Fruit fly (Drosophila melanogaster) whole organism, embryonic: ENCODE measurements around the gene CrzR.

Experiments used
- Abd-B ChIP-seq: fragments of 200-800 bp; sonication (Bioruptor generic); optimal IDR thresholded peaks from 2 replicates; lab custom pipeline; 2018; ENCODE audit warnings: missing biosample characterization, mild to moderate bottlenecking, missing genetic modification characterization, moderate library complexity
- B-H2 ChIP-seq: fragments of 200-800 bp; sonication (Bioruptor generic); optimal IDR thresholded peaks from 2 replicates; lab custom pipeline; 2018; ENCODE audit warnings: missing biosample characterization, mild to moderate bottlenecking, missing genetic modification characterization
- CG10431 ChIP-seq: fragments of 200-800 bp; sonication (Bioruptor generic); optimal IDR thresholded peaks from 3 replicates; lab custom pipeline; 2018; ENCODE audit warnings: missing biosample characterization, mild to moderate bottlenecking, missing genetic modification characterization
- CG10979 ChIP-seq: fragments of 200-800 bp; sonication (Bioruptor generic); optimal IDR thresholded peaks from 2 replicates; lab custom pipeline; 2018; ENCODE audit warnings: missing biosample characterization, mild to moderate bottlenecking, missing genetic modification characterization, moderate library complexity
- CG11247 ChIP-seq: fragments of 200-800 bp; sonication (Bioruptor generic); IDR thresholded peaks from 2 replicates; pipeline ENCODE4 v1.3.6; 2022; ENCODE audit warnings: missing biosample characterization, missing genetic modification characterization
- CG14667 ChIP-seq: fragments of 200-800 bp; sonication (Bioruptor generic); IDR thresholded peaks from 2 replicates; pipeline ENCODE4 v1.3.6; 2022; ENCODE audit warnings: missing biosample characterization, missing genetic modification characterization
- CG15073 ChIP-seq: fragments of 200-800 bp; sonication (Bioruptor generic); optimal IDR thresholded peaks from 2 replicates; lab custom pipeline; 2016; ENCODE audit warnings: missing biosample characterization, missing genetic modification characterization
- CG17385 ChIP-seq: fragments of 200-800 bp; sonication (Bioruptor generic); optimal IDR thresholded peaks from 3 replicates; lab custom pipeline; 2018; ENCODE audit warnings: missing biosample characterization, mild to moderate bottlenecking, missing genetic modification characterization
- CG2202 ChIP-seq: fragments of 200-800 bp; sonication (Bioruptor generic); optimal IDR thresholded peaks from 2 replicates; lab custom pipeline; 2018; ENCODE audit warnings: missing biosample characterization, mild to moderate bottlenecking, missing genetic modification characterization
- CG30020 ChIP-seq: fragments of 200-800 bp; optimal IDR thresholded peaks from 2 replicates; lab custom pipeline; 2019; ENCODE audit warnings: missing biosample characterization, mild to moderate bottlenecking, missing genetic modification characterization, moderate library complexity
- CG33557 ChIP-seq: fragments of 200-800 bp; sonication (Bioruptor generic); optimal IDR thresholded peaks from 2 replicates; lab custom pipeline; 2019; ENCODE audit warnings: missing biosample characterization, mild to moderate bottlenecking, missing genetic modification characterization, moderate library complexity
- CG3726 ChIP-seq: fragments of 200-800 bp; sonication (Bioruptor generic); IDR thresholded peaks from 3 replicates; pipeline ENCODE4, ENCODE4 v1.3.6; 2022; ENCODE audit warnings: missing biosample characterization, missing genetic modification characterization
- CG4282 ChIP-seq: fragments of 200-800 bp; sonication (Bioruptor generic); optimal IDR thresholded peaks from 2 replicates; lab custom pipeline; 2016; ENCODE audit warnings: missing biosample characterization, missing genetic modification characterization
- CG6272 ChIP-seq: fragments of 200-800 bp; sonication (Bioruptor generic); IDR thresholded peaks from 2 replicates; pipeline ENCODE4 v1.3.6; 2022; ENCODE audit warnings: missing biosample characterization, missing genetic modification characterization
- CG7963 ChIP-seq: fragments of 200-800 bp; sonication (Bioruptor generic); IDR thresholded peaks from 3 replicates; pipeline ENCODE4 v1.3.6; 2022; ENCODE audit warnings: missing biosample characterization, missing genetic modification characterization; ENCODE audit not compliant: partially characterized antibody
- D19A ChIP-seq: fragments of 200-800 bp; optimal IDR thresholded peaks from 3 replicates; lab custom pipeline; 2019; ENCODE audit warnings: missing biosample characterization, mild to moderate bottlenecking, missing genetic modification characterization, moderate library complexity
- Deaf1 ChIP-seq: fragments of 200-800 bp; optimal IDR thresholded peaks from 3 replicates; lab custom pipeline; 2019; ENCODE audit warnings: missing biosample characterization, mild to moderate bottlenecking, missing genetic modification characterization, moderate library complexity
- ERR ChIP-seq: fragments of 200-800 bp; sonication (Bioruptor generic); optimal IDR thresholded peaks from 2 replicates; lab custom pipeline; 2016; ENCODE audit warnings: missing biosample characterization, missing genetic modification characterization
- Gug ChIP-seq: fragments of 200-800 bp; sonication (Bioruptor generic); IDR thresholded peaks from 4 replicates; pipeline ENCODE4 v1.3.6; 2022; ENCODE audit warnings: missing biosample characterization, missing genetic modification characterization
- HHEX ChIP-seq: fragments of 200-800 bp; sonication (Bioruptor generic); optimal IDR thresholded peaks from 3 replicates; lab custom pipeline; 2017; ENCODE audit warnings: missing biosample characterization, mild to moderate bottlenecking, missing genetic modification characterization, missing genetic modification reagents
- HmgZ ChIP-seq: fragments of 200-800 bp; sonication (Bioruptor generic); optimal IDR thresholded peaks from 2 replicates; lab custom pipeline; 2018; ENCODE audit warnings: missing biosample characterization, mild to moderate bottlenecking, missing genetic modification characterization
- Hr39 ChIP-seq: fragments of >200 bp; optimal IDR thresholded peaks from 2 replicates; lab custom pipeline; 2017
- Hr51 ChIP-seq, 2 experiments: fragments of 200-800 bp; sonication (Bioruptor generic); optimal IDR thresholded peaks; 2 replicates in 1 of 2; 3 replicates in 1 of 2; lab custom pipeline; 2016 to 2018; ENCODE audit warnings: missing biosample characterization in 2 of 2, missing genetic modification characterization in 2 of 2, mild to moderate bottlenecking in 1 of 2, moderate library complexity in 1 of 2
- Hr78 ChIP-seq, 2 experiments: fragments of 200-800 bp in 1 of 2; fragments of >200 bp in 1 of 2; sonication (Bioruptor generic) in 1 of 2; optimal IDR thresholded peaks; 2 replicates each; lab custom pipeline; 2017 to 2019; ENCODE audit warnings: missing biosample characterization in 2 of 2, missing genetic modification characterization in 2 of 2, mild to moderate bottlenecking in 1 of 2, moderate library complexity in 1 of 2
- Nf-YB ChIP-seq: fragments of 200-800 bp; sonication (Bioruptor generic); optimal IDR thresholded peaks from 3 replicates; lab custom pipeline; 2019; ENCODE audit warnings: missing biosample characterization, mild to moderate bottlenecking, missing genetic modification characterization, moderate library complexity
- Oli ChIP-seq: fragments of 200-800 bp; sonication (Bioruptor generic); optimal IDR thresholded peaks from 2 replicates; lab custom pipeline; 2018; ENCODE audit warnings: missing biosample characterization, mild to moderate bottlenecking, missing genetic modification characterization, moderate library complexity
- Rx ChIP-seq: fragments of 200-800 bp; sonication (Bioruptor generic); IDR thresholded peaks from 2 replicates; pipeline ENCODE4 v1.3.6; 2022; ENCODE audit warnings: missing biosample characterization, missing genetic modification characterization
- Side ChIP-seq: fragments of 200-800 bp; sonication (Bioruptor generic); optimal IDR thresholded peaks from 2 replicates; lab custom pipeline; 2016; ENCODE audit warnings: missing biosample characterization, missing genetic modification characterization
- Sry-β ChIP-seq: fragments of 200-800 bp; sonication (Bioruptor generic); optimal IDR thresholded peaks from 2 replicates; lab custom pipeline; 2018; ENCODE audit warnings: missing biosample characterization, mild to moderate bottlenecking, missing genetic modification characterization, moderate library complexity
- Usf ChIP-seq: fragments of 200-800 bp; sonication (Bioruptor generic); optimal IDR thresholded peaks from 2 replicates; lab custom pipeline; 2017; ENCODE audit warnings: missing genotype, missing biosample characterization, missing genetic modification characterization
- ci ChIP-seq: fragments of 200-800 bp; sonication (Bioruptor generic); IDR thresholded peaks from 3 replicates; pipeline ENCODE4 v1.3.6; 2022; ENCODE audit warnings: missing biosample characterization, missing genetic modification characterization
- corto ChIP-seq: fragments of 200-800 bp; sonication (Bioruptor generic); optimal IDR thresholded peaks from 2 replicates; lab custom pipeline; 2016; ENCODE audit warnings: missing biosample characterization, mild to moderate bottlenecking, missing genetic modification characterization, moderate library complexity
- disco-r ChIP-seq: fragments of 200-800 bp; sonication (Bioruptor generic); optimal IDR thresholded peaks from 2 replicates; lab custom pipeline; 2016; ENCODE audit warnings: missing biosample characterization, missing genetic modification characterization
- eyg ChIP-seq: fragments of 200-800 bp; sonication (Bioruptor generic); optimal IDR thresholded peaks from 3 replicates; lab custom pipeline; 2016; ENCODE audit warnings: missing biosample characterization, missing genetic modification characterization
- fd96Cb ChIP-seq: fragments of 200-800 bp; sonication (Bioruptor generic); optimal IDR thresholded peaks from 2 replicates; lab custom pipeline; 2018; ENCODE audit warnings: missing biosample characterization, mild to moderate bottlenecking, missing genetic modification characterization, moderate library complexity
- gro ChIP-seq: fragments of 200-800 bp; sonication (Bioruptor generic); optimal IDR thresholded peaks from 2 replicates; lab custom pipeline; 2016; ENCODE audit warnings: missing biosample characterization, missing genetic modification characterization
- gsb-n ChIP-seq: fragments of 200-800 bp; sonication (Bioruptor generic); optimal IDR thresholded peaks from 3 replicates; lab custom pipeline; 2018; ENCODE audit warnings: missing biosample characterization, mild to moderate bottlenecking, missing genetic modification characterization
- gt ChIP-seq: fragments of 200-800 bp; sonication (Bioruptor generic); IDR thresholded peaks from 2 replicates; pipeline ENCODE4 v1.3.6; 2022; ENCODE audit warnings: missing biosample characterization, missing genetic modification characterization
- ham ChIP-seq: fragments of 200-800 bp; sonication (Bioruptor generic); IDR thresholded peaks from 2 replicates; pipeline ENCODE4 v1.3.6; 2022; ENCODE audit warnings: missing biosample characterization, missing genetic modification characterization
- hb ChIP-seq: fragments of 200-800 bp; sonication (Bioruptor generic); IDR thresholded peaks from 3 replicates; pipeline ENCODE4 v1.3.6; 2022; ENCODE audit warnings: missing biosample characterization, missing genetic modification characterization; ENCODE audit not compliant: partially characterized antibody
- jumu ChIP-seq: fragments of 200-800 bp; sonication (Bioruptor generic); optimal IDR thresholded peaks from 3 replicates; lab custom pipeline; 2016; ENCODE audit warnings: missing biosample characterization, missing genetic modification characterization
- lbe ChIP-seq: fragments of 200-800 bp; sonication (Bioruptor generic); optimal IDR thresholded peaks from 2 replicates; lab custom pipeline; 2016; ENCODE audit warnings: missing biosample characterization, mild to moderate bottlenecking, missing genetic modification characterization
- luna ChIP-seq: fragments of 200-800 bp; sonication (Bioruptor generic); optimal IDR thresholded peaks from 2 replicates; lab custom pipeline; 2016; ENCODE audit warnings: missing biosample characterization, missing genetic modification characterization
- peb ChIP-seq: fragments of 200-800 bp; sonication (Bioruptor generic); IDR thresholded peaks from 2 replicates; pipeline ENCODE4 v1.3.6; 2022; ENCODE audit warnings: missing biosample characterization, missing genetic modification characterization
- pros ChIP-seq: fragments of 200-800 bp; sonication (Bioruptor generic); optimal IDR thresholded peaks from 3 replicates; lab custom pipeline; 2019; ENCODE audit warnings: missing biosample characterization, mild to moderate bottlenecking, missing genetic modification characterization, moderate library complexity
- ranshi ChIP-seq: fragments of 200-800 bp; sonication (Bioruptor generic); IDR thresholded peaks from 2 replicates; pipeline ENCODE4 v1.3.6; 2022; ENCODE audit warnings: missing biosample characterization, missing genetic modification characterization
- ro ChIP-seq: fragments of 200-800 bp; sonication (Bioruptor generic); IDR thresholded peaks from 2 replicates; pipeline ENCODE4 v1.3.6; 2022; ENCODE audit warnings: missing biosample characterization, missing genetic modification characterization
- run ChIP-seq: fragments of 200-800 bp; sonication (Bioruptor generic); optimal IDR thresholded peaks from 3 replicates; lab custom pipeline; 2018; ENCODE audit warnings: missing biosample characterization, mild to moderate bottlenecking, missing genetic modification characterization
- sna ChIP-seq: fragments of 200-800 bp; sonication (Bioruptor generic); IDR thresholded peaks from 2 replicates; pipeline ENCODE4 v1.3.6; 2022; ENCODE audit warnings: missing biosample characterization, missing genetic modification characterization; ENCODE audit not compliant: partially characterized antibody
- so ChIP-seq: fragments of 200-800 bp; sonication (Bioruptor generic); IDR thresholded peaks from 3 replicates; pipeline ENCODE4 v1.3.6; 2022; ENCODE audit warnings: missing biosample characterization, missing genetic modification characterization
- twi ChIP-seq: fragments of 200-800 bp; optimal IDR thresholded peaks from 2 replicates; lab custom pipeline; 2019; ENCODE audit warnings: missing biosample characterization, mild to moderate bottlenecking, missing genetic modification characterization, moderate library complexity
- zen2 ChIP-seq: fragments of 200-800 bp; sonication (Bioruptor generic); IDR thresholded peaks from 3 replicates; pipeline ENCODE4 v1.3.6; 2022; ENCODE audit warnings: missing biosample characterization, missing genetic modification characterization; ENCODE audit not compliant: partially characterized antibody

The CrzR gene

DNA sequence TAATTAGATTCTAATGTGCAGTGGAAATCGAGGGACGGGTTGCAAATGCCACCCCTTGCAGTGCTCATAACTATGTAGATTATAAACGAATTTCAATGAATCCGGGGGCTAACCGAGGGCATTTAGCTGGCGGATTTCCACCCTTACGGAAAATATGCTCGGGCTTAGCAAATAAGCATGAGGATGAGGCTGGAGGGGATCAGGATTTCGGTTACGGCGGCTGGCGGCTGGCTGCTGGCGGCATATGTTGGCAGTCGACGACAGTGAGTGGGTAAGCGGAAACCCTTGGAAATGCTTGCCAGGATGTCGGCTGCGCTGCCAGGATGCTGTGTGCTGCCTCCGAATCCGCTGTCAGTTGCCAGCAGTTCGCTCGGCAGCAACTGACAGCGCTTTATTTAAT, 56.7 kb downstream of the CrzR start (continued):
- no peak for TF ChIP-seq ranshi (GFP tag; lab: Robert Waterston, UW)
- no peak for TF ChIP-seq Gug
- no peak for TF ChIP-seq CG30020 (tag; lab: Kevin White, UChicago)
- no peak for TF ChIP-seq CG14667 (GFP tag; lab: Robert Waterston, UW)
- no peak for TF ChIP-seq run (tag; lab: Kevin White, UChicago)
- no peak for TF ChIP-seq Hr78 (GFP tag; optimal IDR thresholded peaks at IDR 0.05; lab: Kevin White, UChicago)
- TF ChIP-seq peb (GFP tag; lab: Robert Waterston, UW), result no peak
- TF ChIP-seq Usf (GFP tag; lab: Kevin White, UChicago), result no peak
- no peak for TF ChIP-seq so (GFP tag; lab: Robert Waterston, UW)
- TF ChIP-seq jumu (GFP tag; lab: Kevin White, UChicago), result no peak
- TF ChIP-seq D19A (tag; lab: Kevin White, UChicago), result no peak
- peak; percentile 60 for TF ChIP-seq Nf-YB
- TF ChIP-seq pros (GFP tag; lab: Kevin White, UChicago), result peak; percentile 59
- no peak for TF ChIP-seq gro (GFP tag; lab: Kevin White, UChicago)
- no peak for TF ChIP-seq CG6272 (GFP tag; lab: Robert Waterston, UW)
- TF ChIP-seq CG4282 (GFP tag; lab: Kevin White, UChicago), result no peak
- TF ChIP-seq corto, result no peak
- TF ChIP-seq disco-r (GFP tag; lab: Kevin White, UChicago), result no peak
- TF ChIP-seq Deaf1 (tag; lab: Kevin White, UChicago), result no peak
- TF ChIP-seq CG3726 (GFP tag; lab: Robert Waterston, UW), result no peak
- TF ChIP-seq sna (GFP tag; lab: Robert Waterston, UW), result no peak
- no peak for TF ChIP-seq eyg (GFP tag; lab: Kevin White, UChicago)
- TF ChIP-seq B-H2 (GFP tag; lab: Kevin White, UChicago), result no peak
- no peak for TF ChIP-seq CG15073 (GFP tag; lab: Kevin White, UChicago)
- TF ChIP-seq gsb-n (tag; lab: Kevin White, UChicago), result peak; percentile 31
- no peak for TF ChIP-seq Side (GFP tag; lab: Kevin White, UChicago)
- no peak for TF ChIP-seq gt (GFP tag; lab: Robert Waterston, UW)
- no peak for TF ChIP-seq CG10979
- no peak for TF ChIP-seq CG2202
- TF ChIP-seq HmgZ, result no peak
- TF ChIP-seq fd96Cb (tag; lab: Kevin White, UChicago), result no peak
- no peak for TF ChIP-seq zen2 (GFP tag; lab: Robert Waterston, UW)
- TF ChIP-seq ERR (GFP tag; lab: Kevin White, UChicago), result no peak
- TF ChIP-seq CG10431 (GFP tag; lab: Kevin White, UChicago), result no peak
- no peak for TF ChIP-seq CG7963
- no peak for TF ChIP-seq CG17385 (GFP tag; lab: Kevin White, UChicago)
- TF ChIP-seq Rx (GFP tag; lab: Robert Waterston, UW), result no peak
- no peak for TF ChIP-seq Hr39 (lab: Kevin White, UChicago)
- no peak for TF ChIP-seq Abd-B (GFP tag; lab: Kevin White, UChicago)
- TF ChIP-seq luna (GFP tag; lab: Kevin White, UChicago), result no peak
- no peak for TF ChIP-seq twi
- TF ChIP-seq CG33557 (GFP tag; lab: Kevin White, UChicago), result no peak
- no peak for TF ChIP-seq hb
- no peak for TF ChIP-seq ci (GFP tag; lab: Robert Waterston, UW)
- no peak for TF ChIP-seq ro (GFP tag; lab: Robert Waterston, UW)
- no peak for TF ChIP-seq Sry-β (GFP tag; lab: Kevin White, UChicago)
- TF ChIP-seq ham, result no peak
- peak; percentile 1 for TF ChIP-seq Oli (tag; lab: Kevin White, UChicago)
- TF ChIP-seq HHEX (GFP tag; lab: Kevin White, UChicago), result no peak
- TF ChIP-seq Hr51 (GFP tag; optimal IDR thresholded peaks at IDR 0.05; lab: Kevin White, UChicago), result no peak
- 0 out of 2 replicates have a peak, but pooled peaks have one; percentile 17 for TF ChIP-seq CG11247 (GFP tag; lab: Robert Waterston, UW)
- TF ChIP-seq lbe (GFP tag; lab: Kevin White, UChicago), result no peak
